Fruit fly (Drosophila melanogaster): ENCODE data around the gene CG10413.

dm6 chr2L:18564417-18564816, 40.6 kb downstream of the CG10413 start:
- TF ChIP-seq CG4318 (GFP tag; optimal IDR thresholded peaks at IDR 0.05) (no peak), Met (GFP tag; optimal IDR thresholded peaks at IDR 0.05) (no peak), Gug (GFP tag; IDR thresholded peaks at IDR 0.05) (no peak), CG6854 (GFP tag; optimal IDR thresholded peaks at IDR 0.05) (no peak), Lpt (GFP tag; optimal IDR thresholded peaks at IDR 0.05) (no peak), esn (GFP tag; optimal IDR thresholded peaks at IDR 0.05) (no peak), CG11762 (GFP tag; optimal IDR thresholded peaks at IDR 0.05; ENCODE audit: insufficient read depth) (no peak), acj6 (GFP tag; optimal IDR thresholded peaks at IDR 0.05) (no peak), Eip75B (GFP tag; optimal IDR thresholded peaks at IDR 0.05) (no peak), Sox102F (GFP tag; optimal IDR thresholded peaks at IDR 0.05) (no peak), fd59A (GFP tag; optimal IDR thresholded peaks at IDR 0.05) (no peak), CG10631 (GFP tag; optimal IDR thresholded peaks at IDR 0.05) (no peak), Eip93F (GFP tag; optimal IDR thresholded peaks at IDR 0.05) (no peak)

Data from whole organism, prepupa.